Worm (Caenorhabditis elegans): ENCODE results near the gene str-1.

str-1 gene

ce11 chrIV:7196853-7197252 is 23.3 kb downstream of the str-1 start, which contains the start of gene unc-8:
unc-8 (plus strand) TSS chrIV:7197153.
- TF ChIP-seq snpc-3.4 (tag; optimal IDR thresholded peaks at IDR 0.05) = no peak
- no peak for TF ChIP-seq ceh-91 (GFP tag; IDR thresholded peaks at IDR 0.05)
- no peak for TF ChIP-seq lin-40 (tag; optimal IDR thresholded peaks at IDR 0.05)
- TF ChIP-seq tbp1 (GFP tag; optimal IDR thresholded peaks at IDR 0.05) = no peak
- TF ChIP-seq F52B5.7 (tag; optimal IDR thresholded peaks at IDR 0.05) = no peak
- TF ChIP-seq mel-28 (tag; optimal IDR thresholded peaks at IDR 0.05; ENCODE audit: borderline replicate concordance) = no peak
- TF ChIP-seq B0336.3 (GFP tag; IDR thresholded peaks at IDR 0.05) = no peak
- TF ChIP-seq mes-4 (tag; optimal IDR thresholded peaks at IDR 0.05) = no peak
- TF ChIP-seq rcor-1 (GFP tag; IDR thresholded peaks at IDR 0.05) = no peak
- TF ChIP-seq atf-7 (tag; optimal IDR thresholded peaks at IDR 0.05) = no peak
- no peak for TF ChIP-seq attf-5 (GFP tag; optimal IDR thresholded peaks at IDR 0.05)
- TF ChIP-seq mxl-1 (tag; optimal IDR thresholded peaks at IDR 0.05) = no peak
- no peak for TF ChIP-seq ceh-40 (GFP tag; IDR thresholded peaks at IDR 0.05)
- no peak for TF ChIP-seq ztf-6 (GFP tag; IDR thresholded peaks at IDR 0.05)
- no peak for TF ChIP-seq nhr-80 (tag; optimal IDR thresholded peaks at IDR 0.05)
- no peak for TF ChIP-seq aptf-2 (GFP tag; conservative IDR thresholded peaks at IDR 0.05)
- TF ChIP-seq ceh-100 (GFP tag; IDR thresholded peaks at IDR 0.05) = no peak

ce11 chrIV:7203696-7204095 is 30.1 kb downstream of the str-1 start, which contains the start of gene R13A1.3:
R13A1.3 (plus strand) TSS chrIV:7203996.
- TF ChIP-seq attf-6 (GFP tag; IDR thresholded peaks at IDR 0.05) (no peak), egl-44 (GFP tag; IDR thresholded peaks at IDR 0.05) (no peak), nhr-179 (tag; optimal IDR thresholded peaks at IDR 0.05) (no peak)

ce11 chrIV:7205969-7206368 is 32.4 kb downstream of the str-1 start, which contains the start of gene kcc-1:
kcc-1 (plus strand) TSS chrIV:7206269.
- TF ChIP-seq T07F8.4 (tag; optimal IDR thresholded peaks at IDR 0.05) (no peak), lsy-27 (tag; optimal IDR thresholded peaks at IDR 0.05; ENCODE audit: borderline replicate concordance, insufficient read depth) (no peak), lir-1 (GFP tag; conservative IDR thresholded peaks at IDR 0.05) (no peak), Y79H2A.3 (GFP tag; conservative IDR thresholded peaks at IDR 0.05) (no peak), him-1 (tag; optimal IDR thresholded peaks at IDR 0.05) (no peak), sdz-38 (tag; optimal IDR thresholded peaks at IDR 0.05) (no peak), snpc-1.1 (tag; optimal IDR thresholded peaks at IDR 0.05; ENCODE audit: insufficient read depth) (no peak), lag-1 (GFP tag; IDR thresholded peaks at IDR 0.05) (no peak), aptf-2 (GFP tag; conservative IDR thresholded peaks at IDR 0.05) (no peak), hsf-1 (GFP tag; IDR thresholded peaks at IDR 0.05) (no peak), nhr-179 (tag; optimal IDR thresholded peaks at IDR 0.05) (no peak), gei-17 (GFP tag; optimal IDR thresholded peaks at IDR 0.05) (no peak), F55B11.4 (tag; optimal IDR thresholded peaks at IDR 0.05; ENCODE audit: borderline replicate concordance, insufficient read depth) (no peak), D2030.7 (GFP tag; IDR thresholded peaks at IDR 0.05) (no peak)

- TF ChIP-seq B0035.1 (tag; optimal IDR thresholded peaks at IDR 0.05) (no peak), lsy-27 (tag; optimal IDR thresholded peaks at IDR 0.05; ENCODE audit: borderline replicate concordance, insufficient read depth) (no peak), rpc-1 (optimal IDR thresholded peaks at IDR 0.05) (no peak), rpc-1 (tag; optimal IDR thresholded peaks at IDR 0.05) (no peak), nhr-27 (tag; optimal IDR thresholded peaks at IDR 0.05) (no peak), F39B2.1 (GFP tag; IDR thresholded peaks at IDR 0.05) (no peak), attf-6 (GFP tag; IDR thresholded peaks at IDR 0.05) (no peak), fkh-3 (tag; optimal IDR thresholded peaks at IDR 0.05) (no peak), lir-1 (GFP tag; conservative IDR thresholded peaks at IDR 0.05) (no peak), snpc-1.3 (tag; optimal IDR thresholded peaks at IDR 0.05; ENCODE audit: insufficient read depth) (no peak), dpl-1 (GFP tag; optimal IDR thresholded peaks at IDR 0.05) (no peak), somi-1 (GFP tag; optimal IDR thresholded peaks at IDR 0.05) (no peak), die-1 (tag; optimal IDR thresholded peaks at IDR 0.05) (no peak), nhr-120 (GFP tag; IDR thresholded peaks at IDR 0.05) (no peak), egrh-3 (GFP tag; IDR thresholded peaks at IDR 0.05) (no peak)
Observed at ce11 chrIV:7208961-7209360, 35.4 kb downstream of the str-1 start.
